Worm (Caenorhabditis elegans): Measurements from ENCODE around the gene F36H9.7.

DNA sequence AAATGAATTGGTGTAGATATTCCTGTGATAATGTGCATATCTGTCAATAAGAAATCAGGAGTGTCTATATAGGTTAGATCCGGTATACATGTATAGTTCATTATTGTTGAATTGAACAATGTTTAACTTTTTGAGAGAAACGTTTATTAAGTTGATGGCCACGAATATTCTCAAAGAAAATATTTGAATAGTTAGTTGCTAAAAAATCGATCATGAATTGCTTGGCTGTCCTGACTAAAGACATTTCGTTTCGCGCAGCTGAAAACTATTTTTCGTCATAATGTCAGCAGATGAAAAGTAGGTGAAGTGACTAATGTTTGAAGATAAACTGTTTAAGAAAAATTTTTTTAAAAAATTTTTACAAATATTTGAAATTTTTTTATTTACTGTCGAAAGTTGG lies 23.3 kb downstream of the F36H9.7 start, which contains the start of gene srh-199:
- TF ChIP-seq unc-39 (tag; optimal IDR thresholded peaks at IDR 0.05) (no peak), ceh-82 (tag; optimal IDR thresholded peaks at IDR 0.05) (no peak), hmg-1.1 (GFP tag; IDR thresholded peaks at IDR 0.05) (no peak), zag-1 (tag; optimal IDR thresholded peaks at IDR 0.05) (no peak), ztf-11 (tag; optimal IDR thresholded peaks at IDR 0.05) (no peak), lir-3 (tag; optimal IDR thresholded peaks at IDR 0.05) (no peak), mxl-3 (GFP tag; optimal IDR thresholded peaks at IDR 0.05) (no peak), dmd-9 (GFP tag; IDR thresholded peaks at IDR 0.05) (no peak), fos-1 (tag; optimal IDR thresholded peaks at IDR 0.05) (no peak)
